Worm (Caenorhabditis elegans) whole organism, young adult: ENCODE data around the gene sru-30.

Experiments used
- F37B4.10 ChIP-seq: fragments of 200-800 bp; sonication (Bioruptor generic); IDR thresholded peaks from 2 replicates; pipeline ENCODE4 v1.3.6; 2022; ENCODE audit warnings: missing genetic modification characterization, missing compliant biosample characterization
- Y56A3A.18 ChIP-seq: fragments of 200-800 bp; sonication (Bioruptor generic); IDR thresholded peaks from 2 replicates; pipeline ENCODE4 v1.3.6; 2022; ENCODE audit warnings: missing genetic modification reagents, missing genetic modification characterization, missing compliant biosample characterization
- ZK185.1 ChIP-seq: sonication (generic microtip); optimal IDR thresholded peaks from 2 replicates; lab custom pipeline; 2016; ENCODE audit warnings: mild to moderate bottlenecking, missing genetic modification characterization, missing compliant biosample characterization; ENCODE audit not compliant: poor library complexity, severe bottlenecking
- ama-1 ChIP-seq, 3 experiments: fragments of 150-350 bp in 1 of 3; sonication (generic microtip) in 2 of 3; optimal IDR thresholded peaks; 2 replicates each; lab custom pipeline; 2014 to 2018; ENCODE audit warnings: missing biosample characterization in 2 of 3, missing genetic modification characterization in 2 of 3, missing genetic modification reagents in 2 of 3
- attf-3 ChIP-seq: fragments of 200-800 bp; sonication (Bioruptor generic); conservative IDR thresholded peaks from 2 replicates; pipeline ENCODE4 v1.3.6; 2022; ENCODE audit warnings: missing genetic modification reagents, missing genetic modification characterization, missing compliant biosample characterization
- attf-6 ChIP-seq: fragments of 200-800 bp; sonication (Bioruptor generic); IDR thresholded peaks from 2 replicates; pipeline ENCODE4 v1.3.6; 2022; ENCODE audit warnings: missing genetic modification reagents, missing genetic modification characterization, missing compliant biosample characterization
- dpl-1 ChIP-seq: fragments of 150-350 bp; optimal IDR thresholded peaks from 2 replicates; lab custom pipeline; 2014; ENCODE audit warnings: missing biosample characterization, missing genetic modification reagents, missing genetic modification characterization
- ekl-4 ChIP-seq: fragments of 200-800 bp; sonication (Bioruptor generic); IDR thresholded peaks from 2 replicates; pipeline ENCODE4 v1.3.6; 2022; ENCODE audit warnings: missing genetic modification reagents, missing genetic modification characterization, missing compliant biosample characterization
- lir-1 ChIP-seq: fragments of 200-800 bp; sonication (Bioruptor generic); conservative IDR thresholded peaks from 2 replicates; pipeline ENCODE4 v1.3.6; 2022; ENCODE audit warnings: missing genetic modification reagents, missing genetic modification characterization, missing compliant biosample characterization
- nhr-80 ChIP-seq: sonication (generic microtip); optimal IDR thresholded peaks from 2 replicates; lab custom pipeline; 2016; ENCODE audit warnings: missing genetic modification characterization, missing compliant biosample characterization
- tlf-1 ChIP-seq: fragments of 200-800 bp; sonication (Bioruptor generic); optimal IDR thresholded peaks from 2 replicates; lab custom pipeline; 2018; ENCODE audit warnings: mild to moderate bottlenecking, missing genetic modification characterization, missing compliant biosample characterization
- unc-130 ChIP-seq: sonication (generic microtip); optimal IDR thresholded peaks from 2 replicates; lab custom pipeline; 2016; ENCODE audit warnings: missing genetic modification reagents, missing genetic modification characterization, missing compliant biosample characterization

DNA sequence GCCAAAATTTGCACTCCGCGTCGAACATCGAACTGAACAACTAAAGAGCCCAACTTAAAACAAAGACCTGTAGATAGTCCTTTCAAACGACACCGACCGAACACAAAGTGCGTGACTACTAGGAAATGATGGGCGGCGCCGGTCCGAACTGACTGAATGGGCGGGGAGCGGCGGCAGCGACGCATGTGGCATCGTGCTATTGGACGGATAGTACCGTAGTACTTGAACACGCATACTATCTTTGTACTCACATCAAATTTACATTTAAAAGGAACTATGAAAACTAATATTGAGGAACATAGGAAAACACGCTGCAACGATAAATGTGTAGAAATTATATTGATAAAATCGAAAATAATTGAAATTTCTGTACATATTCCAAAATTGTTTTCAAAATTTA lies 46.7 kb downstream of the sru-30 start:
- TF ChIP-seq nhr-80 (tag; lab: Kevin White, UChicago) (no peak), tlf-1 (GFP tag; lab: Kevin White, UChicago) (no peak), ama-1 (optimal IDR thresholded peaks at IDR 0.05; lab: Kevin White, UChicago) (no peak), ama-1 (GFP tag; optimal IDR thresholded peaks at IDR 0.05; lab: Kevin White, UChicago) (no peak), F37B4.10 (GFP tag; lab: Robert Waterston, UW) (no peak), dpl-1 (GFP tag; lab: Kevin White, UChicago) (no peak), lir-1 (GFP tag; lab: Robert Waterston, UW) (no peak), attf-6 (GFP tag; lab: Robert Waterston, UW) (no peak), attf-3 (no peak), ekl-4 (no peak), Y56A3A.18 (no peak), unc-130 (GFP tag; lab: Kevin White, UChicago) (no peak), ZK185.1 (tag; lab: Kevin White, UChicago) (no peak)
